Fruit fly (Drosophila melanogaster): Measurements from ENCODE around the gene CG15741.

- TF ChIP-seq CG17806 (tag; optimal IDR thresholded peaks at IDR 0.05) (no peak), CG32121 (GFP tag; IDR thresholded peaks at IDR 0.05) (no peak), Pif1A (GFP tag; optimal IDR thresholded peaks at IDR 0.05) (no peak), CG9948 (tag; optimal IDR thresholded peaks at IDR 0.05) (no peak), EcR (GFP tag; optimal IDR thresholded peaks at IDR 0.05) (no peak), CG8159 (tag; optimal IDR thresholded peaks at IDR 0.05) (no peak), CG4496 (GFP tag; IDR thresholded peaks at IDR 0.05) (no peak), CG8301 (tag; optimal IDR thresholded peaks at IDR 0.05) (no peak), CG10348 (GFP tag; IDR thresholded peaks at IDR 0.05) (no peak)
Observed at dm6 chrX:11828336-11829007, 9.4 kb downstream of the CG15741 start.

All from whole organism, pupa.